Fruit fly (Drosophila melanogaster) whole organism, adult: ENCODE data around the gene CG33270.

Source experiments
- CG12768 ChIP-seq: fragments of 200-800 bp; sonication (Bioruptor generic); optimal IDR thresholded peaks from 2 replicates; lab custom pipeline; 2017; ENCODE audit warnings: missing biosample characterization, missing genetic modification characterization, mild to moderate bottlenecking, moderate library complexity, missing genetic modification reagents
- CG7101 ChIP-seq: fragments of 200-800 bp; sonication (Bioruptor generic); optimal IDR thresholded peaks from 2 replicates; lab custom pipeline; 2018; ENCODE audit warnings: missing biosample characterization, mild to moderate bottlenecking, missing genetic modification characterization, moderate library complexity
- toe ChIP-seq: fragments of 200-800 bp; sonication (Bioruptor generic); optimal IDR thresholded peaks from 2 replicates; lab custom pipeline; 2016; ENCODE audit warnings: missing biosample characterization, missing genetic modification characterization

- TF ChIP-seq CG12768 (GFP tag; lab: Kevin White, UChicago), result peak; percentile 62
- TF ChIP-seq toe (GFP tag; lab: Kevin White, UChicago), result no peak
- TF ChIP-seq CG7101 (tag; lab: Kevin White, UChicago), result peak; percentile 35
These were observed 15.4 kb upstream of the CG33270 start for dm6 chr3L:11593778-11594177.
